Worm (Caenorhabditis elegans) whole organism, L4 larva: ENCODE results near the gene Y22D7AL.3.

ENCODE experiments used
- aly-2 ChIP-seq: sonication (generic microtip); optimal IDR thresholded peaks from 2 replicates; lab custom pipeline; 2018; ENCODE audit warnings: missing biosample characterization, missing genetic modification characterization
- ceh-82 ChIP-seq: sonication (generic microtip); optimal IDR thresholded peaks from 2 replicates; lab custom pipeline; 2017; ENCODE audit warnings: missing biosample characterization, missing genetic modification characterization
- daf-12 ChIP-seq: fragments of 150-350 bp; optimal IDR thresholded peaks from 2 replicates; lab custom pipeline; 2014; ENCODE audit warnings: missing biosample characterization, missing genetic modification reagents, missing genetic modification characterization
- dmd-9 ChIP-seq: fragments of 200-800 bp; sonication (Bioruptor generic); IDR thresholded peaks from 2 replicates; pipeline ENCODE4 v1.3.6; 2022; ENCODE audit warnings: missing genetic modification reagents, missing genetic modification characterization, missing compliant biosample characterization
- egl-27 ChIP-seq: sonication (generic microtip); optimal IDR thresholded peaks from 3 replicates; lab custom pipeline; 2017; ENCODE audit warnings: missing biosample characterization, missing genetic modification reagents, missing genetic modification characterization
- lin-1 ChIP-seq: fragments of 200-800 bp; sonication (Bioruptor generic); IDR thresholded peaks from 2 replicates; pipeline ENCODE4 v1.3.6; 2022; ENCODE audit warnings: missing genetic modification reagents, missing genetic modification characterization, missing compliant biosample characterization
- mdl-1 ChIP-seq, 2 experiments: fragments of 150-350 bp in 1 of 2; sonication (generic microtip) in 1 of 2; optimal IDR thresholded peaks; 2 replicates each; lab custom pipeline; 2014 to 2017; ENCODE audit warnings: missing biosample characterization in 2 of 2, missing genetic modification characterization in 2 of 2
- mxl-2 ChIP-seq: fragments of 200-800 bp; sonication (Bioruptor generic); conservative IDR thresholded peaks from 2 replicates; pipeline ENCODE4 v1.3.6; 2022; ENCODE audit warnings: missing genetic modification reagents, missing genetic modification characterization, missing compliant biosample characterization
- spr-1 ChIP-seq: sonication (generic microtip); optimal IDR thresholded peaks from 2 replicates; lab custom pipeline; 2016; ENCODE audit warnings: mild to moderate bottlenecking, missing genetic modification characterization, missing compliant biosample characterization
- unc-62 ChIP-seq, 3 experiments: fragments of 150-350 bp in 1 of 3; sonication (generic microtip); optimal IDR thresholded peaks in 2 of 3; peaks in 1 of 3; 1 replicate in 1 of 3; 2 replicates in 2 of 3; lab custom pipeline; 2014 to 2017; ENCODE audit warnings: missing biosample characterization in 3 of 3, missing genetic modification characterization in 3 of 3, missing genetic modification reagents in 3 of 3, missing genotype in 1 of 3
- zfp-2 ChIP-seq: sonication (generic microtip); optimal IDR thresholded peaks from 2 replicates; lab custom pipeline; 2016; ENCODE audit warnings: mild to moderate bottlenecking, missing genetic modification characterization, missing compliant biosample characterization

ce11 chrIII:1689927-1690326 lies 48.7 kb downstream of the Y22D7AL.3 start, which contains the start of gene Y22D7AR.14:
- TF ChIP-seq zfp-2 (tag; lab: Kevin White, UChicago), result no peak
- no peak for TF ChIP-seq mxl-2
- TF ChIP-seq dmd-9 (GFP tag; lab: Robert Waterston, UW), result no peak
- no peak for TF ChIP-seq ceh-82 (tag; lab: Kevin White, UChicago)
- no peak for TF ChIP-seq daf-12
- TF ChIP-seq lin-1, result no peak
- no peak for TF ChIP-seq egl-27 (tag; lab: Kevin White, UChicago)
- no peak for TF ChIP-seq aly-2 (tag; lab: Kevin White, UChicago)
- TF ChIP-seq spr-1, result no peak
- TF ChIP-seq unc-62 (GFP tag; optimal IDR thresholded peaks at IDR 0.05 in 1 of 2; lab: Kevin White, UChicago), result no peak
- TF ChIP-seq unc-62 (tag; optimal IDR thresholded peaks at IDR 0.05; lab: Kevin White, UChicago), result no peak
- TF ChIP-seq mdl-1 (tag; optimal IDR thresholded peaks at IDR 0.05; lab: Kevin White, UChicago), result no peak
